Worm (Caenorhabditis elegans) whole organism, L4 larva: Measurements from ENCODE around the gene tbb-2.

Source experiments
- ZK546.5 ChIP-seq, 2 experiments: sonication (generic microtip); optimal IDR thresholded peaks; 2 replicates each; lab custom pipeline; 2017; ENCODE audit warnings: missing biosample characterization in 2 of 2, missing genetic modification characterization in 2 of 2
- aha-1 ChIP-seq: fragments of 150-350 bp; peaks from one replicate; lab custom pipeline; 2014; ENCODE audit warnings: missing biosample characterization, missing genetic modification characterization
- dmd-6 ChIP-seq: fragments of 200-800 bp; sonication (Bioruptor generic); IDR thresholded peaks from 2 replicates; pipeline ENCODE4 v1.3.6; 2022; ENCODE audit warnings: missing genetic modification reagents, missing genetic modification characterization, missing compliant biosample characterization
- fkh-10 ChIP-seq: fragments of 150-350 bp; optimal IDR thresholded peaks from 2 replicates; lab custom pipeline; 2014; ENCODE audit warnings: missing biosample characterization, missing genetic modification reagents, missing genetic modification characterization
- nhr-111 ChIP-seq: fragments of 200-800 bp; sonication (Bioruptor generic); optimal IDR thresholded peaks from 2 replicates; lab custom pipeline; 2018; ENCODE audit warnings: mild to moderate bottlenecking, missing genetic modification characterization, missing compliant biosample characterization
- nhr-25 ChIP-seq: sonication (generic microtip); optimal IDR thresholded peaks from 2 replicates; lab custom pipeline; 2017; ENCODE audit warnings: missing genetic modification characterization, mild to moderate bottlenecking, missing compliant biosample characterization, antibody characterized with exemption, moderate library complexity, borderline replicate concordance; ENCODE audit not compliant: insufficient read depth
- unc-62 ChIP-seq, 3 experiments: fragments of 150-350 bp in 1 of 3; sonication (generic microtip); optimal IDR thresholded peaks in 2 of 3; peaks in 1 of 3; 1 replicate in 1 of 3; 2 replicates in 2 of 3; lab custom pipeline; 2014 to 2017; ENCODE audit warnings: missing biosample characterization in 3 of 3, missing genetic modification characterization in 3 of 3, missing genetic modification reagents in 3 of 3, missing genotype in 1 of 3

- TF ChIP-seq nhr-111 (GFP tag; lab: Kevin White, UChicago) (no peak), dmd-6 (GFP tag; lab: Robert Waterston, UW) (no peak), aha-1 (no peak), fkh-10 (GFP tag; lab: Kevin White, UChicago) (no peak), nhr-25 (tag; lab: Kevin White, UChicago) (no peak), unc-62 (GFP tag; optimal IDR thresholded peaks at IDR 0.05 in 1 of 2; lab: Kevin White, UChicago) (no peak), unc-62 (tag; optimal IDR thresholded peaks at IDR 0.05; lab: Kevin White, UChicago) (no peak), ZK546.5 (tag; optimal IDR thresholded peaks at IDR 0.05; lab: Kevin White, UChicago) (no peak)
These were observed 31.7 kb upstream of the tbb-2 start for ce11 chrIII:4049150-4049549.
